Worm (Caenorhabditis elegans): Measurements from ENCODE around the gene cyp-37A1.

The cyp-37A1 gene

ce11 chrII:13976161-13976560 is 40.6 kb downstream of the cyp-37A1 start, which contains the start of gene Y39G8B.2 (continued):
- TF ChIP-seq jun-1 (tag; optimal IDR thresholded peaks at IDR 0.05) (peak; percentile 66), dmd-6 (GFP tag; IDR thresholded peaks at IDR 0.05) (peak; percentile 72), zfp-3 (GFP tag; conservative IDR thresholded peaks at IDR 0.05) (peak; percentile 56; the same call in 1 of the 2 replicates), hlh-30 (tag; optimal IDR thresholded peaks at IDR 0.05; ENCODE audit: insufficient read depth) (peak; percentile 72), madf-9 (GFP tag; conservative IDR thresholded peaks at IDR 0.05) (peak; percentile 57; the same call in 1 of the 2 replicates)

- 0 out of 2 replicates have a peak, but pooled peaks have one; percentile 4 for TF ChIP-seq tra-1 (GFP tag; IDR thresholded peaks at IDR 0.05)
- TF ChIP-seq Y105C5A.15 (GFP tag; IDR thresholded peaks at IDR 0.05): no peak
- no peak for TF ChIP-seq attf-4 (tag; optimal IDR thresholded peaks at IDR 0.05)
- TF ChIP-seq hlh-30 (tag; optimal IDR thresholded peaks at IDR 0.05; ENCODE audit: insufficient read depth): no peak
- TF ChIP-seq fkh-10 (GFP tag; optimal IDR thresholded peaks at IDR 0.05): no peak
- 0 out of 2 replicates have a peak, but pooled peaks have one; percentile 19 for TF ChIP-seq nhr-42 (GFP tag; IDR thresholded peaks at IDR 0.05)
- no peak for TF ChIP-seq mdt-29 (GFP tag; IDR thresholded peaks at IDR 0.05)
- no peak for TF ChIP-seq tag-97 (GFP tag; IDR thresholded peaks at IDR 0.05)
- no peak for TF ChIP-seq hlh-11 (tag; optimal IDR thresholded peaks at IDR 0.05)
- TF ChIP-seq fos-1 (tag; optimal IDR thresholded peaks at IDR 0.05): no peak
- TF ChIP-seq skn-1 (tag; optimal IDR thresholded peaks at IDR 0.05): no peak
- no peak for TF ChIP-seq ctbp-1 (GFP tag; IDR thresholded peaks at IDR 0.05)
- TF ChIP-seq unc-130 (GFP tag; optimal IDR thresholded peaks at IDR 0.05): no peak
- TF ChIP-seq lim-7 (GFP tag; IDR thresholded peaks at IDR 0.05): no peak
- no peak for TF ChIP-seq ceh-20 (GFP tag; IDR thresholded peaks at IDR 0.05)
Observed at ce11 chrII:13974136-13974535, 42.6 kb downstream of the cyp-37A1 start.

- TF ChIP-seq lsy-2 (tag; optimal IDR thresholded peaks at IDR 0.05) (peak in 1 of 2 experiments; percentile 40), pqm-1 (tag; optimal IDR thresholded peaks at IDR 0.05) (peak; percentile 5), rbr-2 (tag; optimal IDR thresholded peaks at IDR 0.05) (no peak), ceh-62 (tag; optimal IDR thresholded peaks at IDR 0.05) (no peak), daf-16 (GFP tag; optimal IDR thresholded peaks at IDR 0.05) (no peak), daf-16 (tag; optimal IDR thresholded peaks at IDR 0.05) (peak; percentile 41), dve-1 (tag; optimal IDR thresholded peaks at IDR 0.05; ENCODE audit: insufficient read depth) (peak; percentile 60), nhr-77 (tag; optimal IDR thresholded peaks at IDR 0.05) (peak; percentile 46), dmd-6 (GFP tag; IDR thresholded peaks at IDR 0.05) (0 out of 2 replicates have a peak, but pooled peaks have one; percentile 19), mes-2 (tag; optimal IDR thresholded peaks at IDR 0.05; ENCODE audit: poor library complexity, severe bottlenecking) (peak; percentile 36), dpl-1 (GFP tag; optimal IDR thresholded peaks at IDR 0.05) (peak; percentile 7), hlh-30 (tag; optimal IDR thresholded peaks at IDR 0.05; ENCODE audit: insufficient read depth) (peak; percentile 15), lin-29 (GFP tag; IDR thresholded peaks at IDR 0.05) (no peak), nhr-28 (tag; optimal IDR thresholded peaks at IDR 0.05) (peak; percentile 51), unc-62 (GFP tag; optimal IDR thresholded peaks at IDR 0.05 in 1 of 2) (peak in 1 of 2 experiments; percentile 79), unc-62 (tag; optimal IDR thresholded peaks at IDR 0.05) (no peak), ZK337.2 (GFP tag; IDR thresholded peaks at IDR 0.05) (no peak), mxl-3 (GFP tag; optimal IDR thresholded peaks at IDR 0.05) (peak; percentile 17), hlh-11 (tag; optimal IDR thresholded peaks at IDR 0.05) (peak; percentile 27), mep-1 (tag; optimal IDR thresholded peaks at IDR 0.05) (peak; percentile 32), mdl-1 (tag; optimal IDR thresholded peaks at IDR 0.05) (peak in 1 of 2 experiments; percentile 29)
Observed at ce11 chrII:13973514-13973913, 43.3 kb downstream of the cyp-37A1 start, which contains the start of gene Y39G8B.1. Y39G8B.1 (minus strand) TSS chrII:13973812.

ce11 chrII:13972199-13972598 is 44.6 kb downstream of the cyp-37A1 start:
- TF ChIP-seq madf-9 (GFP tag; conservative IDR thresholded peaks at IDR 0.05) (no peak), R02D3.7 (tag; optimal IDR thresholded peaks at IDR 0.05) (no peak), saeg-2 (GFP tag; IDR thresholded peaks at IDR 0.05) (no peak), egl-43 (GFP tag; IDR thresholded peaks at IDR 0.05) (0 out of 2 replicates have a peak, but pooled peaks have one; percentile 32), Y75B8A.6 (GFP tag; IDR thresholded peaks at IDR 0.05) (no peak), set-16 (GFP tag; IDR thresholded peaks at IDR 0.05) (peak; percentile 82), aha-1 (tag) (peak; percentile 87), lin-29 (GFP tag; IDR thresholded peaks at IDR 0.05) (no peak), hlh-30 (tag; optimal IDR thresholded peaks at IDR 0.05; ENCODE audit: insufficient read depth) (no peak), lin-13 (GFP tag; optimal IDR thresholded peaks at IDR 0.05) (no peak), nhr-42 (GFP tag; IDR thresholded peaks at IDR 0.05) (peak; percentile 54)
